Worm (Caenorhabditis elegans) whole organism, L3 larva: ENCODE measurements around the gene nccd-1.

Source experiments
- ceh-28 ChIP-seq: fragments of 150-350 bp; optimal IDR thresholded peaks from 2 replicates; lab custom pipeline; 2014; ENCODE audit warnings: missing biosample characterization, missing genetic modification reagents, missing genetic modification characterization
- elt-2 ChIP-seq: sonication (generic microtip); optimal IDR thresholded peaks from 2 replicates; lab custom pipeline; 2016; ENCODE audit warnings: missing genetic modification reagents, mild to moderate bottlenecking, missing genetic modification characterization, missing compliant biosample characterization
- lin-39 ChIP-seq: fragments of 150-350 bp; optimal IDR thresholded peaks from 2 replicates; lab custom pipeline; 2018; ENCODE audit warnings: missing biosample characterization, missing genetic modification reagents, missing genetic modification characterization
- nhr-23 ChIP-seq: fragments of 150-350 bp; optimal IDR thresholded peaks from 2 replicates; lab custom pipeline; 2014; ENCODE audit warnings: missing biosample characterization, missing genetic modification reagents, missing genetic modification characterization
- nhr-76 ChIP-seq: fragments of 150-350 bp; sonication (generic microtip); optimal IDR thresholded peaks from 5 replicates; lab custom pipeline; 2014; ENCODE audit warnings: missing biosample characterization, missing genetic modification characterization
- unc-62 ChIP-seq: fragments of 150-350 bp; sonication (generic microtip); optimal IDR thresholded peaks from 4 replicates; lab custom pipeline; 2014; ENCODE audit warnings: missing biosample characterization, missing genetic modification reagents, missing genetic modification characterization
- ztf-11 ChIP-seq: fragments of 150-350 bp; optimal IDR thresholded peaks from 2 replicates; lab custom pipeline; 2014; ENCODE audit warnings: missing biosample characterization, missing genetic modification characterization
- ztf-4 ChIP-seq: fragments of 150-350 bp; optimal IDR thresholded peaks from 2 replicates; lab custom pipeline; 2014; ENCODE audit warnings: missing biosample characterization, missing genetic modification characterization

DNA sequence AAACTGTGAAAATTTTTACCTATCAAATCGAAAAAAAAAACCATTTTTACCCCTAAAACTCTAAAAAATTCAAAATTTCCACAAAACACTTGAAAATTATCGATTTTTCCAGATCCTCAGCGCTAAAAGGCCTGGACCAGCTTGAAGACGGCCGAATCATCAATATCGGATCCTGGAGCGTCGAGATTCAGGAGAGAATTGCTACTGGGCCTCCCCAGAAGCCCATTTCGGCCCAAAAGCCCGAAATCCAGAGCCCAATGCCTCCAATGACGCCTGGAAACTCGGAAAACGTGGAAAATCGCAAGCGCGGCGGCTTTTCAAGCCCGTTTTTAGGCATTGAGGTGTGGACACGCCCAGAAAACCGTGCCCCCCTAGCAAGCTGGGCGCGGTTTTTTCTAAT is 36.1 kb upstream of the nccd-1 start:
- TF ChIP-seq unc-62 (GFP tag; lab: Kevin White, UChicago) (no peak), lin-39 (no peak), ztf-4 (no peak), nhr-76 (tag; lab: Kevin White, UChicago) (no peak), nhr-23 (tag; lab: Kevin White, UChicago) (no peak), elt-2 (tag; lab: Kevin White, UChicago) (no peak), ceh-28 (no peak), ztf-11 (tag; lab: Kevin White, UChicago) (no peak)
